Worm (Caenorhabditis elegans): Measurements from ENCODE around the gene msp-3.

DNA sequence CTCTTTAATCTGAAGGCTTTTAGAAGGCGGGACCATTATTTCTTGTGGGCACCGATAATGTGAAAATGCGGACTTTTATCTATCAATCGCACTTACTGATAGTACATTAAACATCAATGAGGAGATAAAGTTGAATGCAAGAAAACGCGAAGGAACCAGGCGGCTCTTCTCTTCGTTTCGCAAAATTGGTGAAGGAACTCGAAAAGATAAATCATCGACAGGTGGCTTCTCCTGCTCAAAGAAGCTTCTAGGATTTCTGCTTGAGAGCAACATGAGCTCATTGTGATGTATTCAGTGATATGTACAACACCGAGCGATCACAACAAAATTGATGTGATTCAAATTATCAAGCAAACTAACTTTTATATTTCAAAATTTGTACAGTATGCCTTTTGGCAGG lies 19.7 kb upstream of the msp-3 start:
- TF ChIP-seq tab-1 (GFP tag; IDR thresholded peaks at IDR 0.05) (no peak), ztf-23 (GFP tag; IDR thresholded peaks at IDR 0.05) (no peak), T22C8.4 (GFP tag; IDR thresholded peaks at IDR 0.05) (no peak), cog-1 (tag; optimal IDR thresholded peaks at IDR 0.05) (no peak), flt-1 (GFP tag; IDR thresholded peaks at IDR 0.05) (no peak)

Data from whole organism, midembryonic.